Fruit fly (Drosophila melanogaster): ENCODE data around the gene Surf4.

dm6 chr3R:15393206-15393805 lies 47.3 kb upstream of the Surf4 start:
- TF ChIP-seq CG6808 (GFP tag; optimal IDR thresholded peaks at IDR 0.05) = no peak
- TF ChIP-seq Ets96B (tag; optimal IDR thresholded peaks at IDR 0.05) = no peak
- no peak for TF ChIP-seq CG7368 (GFP tag; optimal IDR thresholded peaks at IDR 0.05)
- TF ChIP-seq CG10631 (GFP tag; optimal IDR thresholded peaks at IDR 0.05) = no peak
- TF ChIP-seq Sox102F (GFP tag; optimal IDR thresholded peaks at IDR 0.05) = no peak
- no peak for TF ChIP-seq pdm3 (GFP tag; optimal IDR thresholded peaks at IDR 0.05)
- TF ChIP-seq CG15336 (GFP tag; IDR thresholded peaks at IDR 0.05) = no peak
- no peak for TF ChIP-seq CG9139 (GFP tag; optimal IDR thresholded peaks at IDR 0.05)
- TF ChIP-seq Hr39 (GFP tag; optimal IDR thresholded peaks at IDR 0.05) = no peak
- no peak for TF ChIP-seq CG8119 (GFP tag; IDR thresholded peaks at IDR 0.05)
- no peak for TF ChIP-seq CG3919 (GFP tag; optimal IDR thresholded peaks at IDR 0.05)
- TF ChIP-seq eg (GFP tag; IDR thresholded peaks at IDR 0.05) = no peak
- no peak for TF ChIP-seq fkh (GFP tag; optimal IDR thresholded peaks at IDR 0.05)
- TF ChIP-seq esn (GFP tag; optimal IDR thresholded peaks at IDR 0.05) = no peak

Measured in whole organism, prepupa.